Worm (Caenorhabditis elegans): ENCODE measurements around the gene hmit-1.3.

Gene hmit-1.3

DNA sequence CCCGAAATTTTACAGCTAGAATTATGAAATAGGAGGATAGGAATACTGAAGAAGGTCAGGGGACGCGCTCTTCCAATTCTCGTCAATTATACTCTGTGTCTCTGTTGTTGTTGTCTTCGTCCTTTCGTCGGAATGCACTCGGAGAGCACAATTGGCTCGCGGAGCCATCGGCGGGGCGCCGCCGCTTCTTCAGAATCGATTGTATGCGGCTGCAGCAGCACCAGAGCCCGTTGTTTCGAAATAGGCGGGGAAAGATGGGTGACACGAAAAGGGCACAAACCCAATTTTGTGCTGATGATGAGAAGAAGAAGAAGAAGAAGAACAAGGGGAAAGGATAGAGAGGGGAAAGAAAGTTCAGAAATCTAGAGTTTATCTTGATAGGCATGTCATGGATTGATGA is 22.7 kb upstream of the hmit-1.3 start:
- TF ChIP-seq unc-55 (GFP tag; optimal IDR thresholded peaks at IDR 0.05) = no peak
- TF ChIP-seq pha-2 (tag; optimal IDR thresholded peaks at IDR 0.05) = no peak
- TF ChIP-seq ceh-31 (tag; optimal IDR thresholded peaks at IDR 0.05) = peak; percentile 55
- peak; percentile 58 for TF ChIP-seq ceh-48 (tag; optimal IDR thresholded peaks at IDR 0.05)
- peak; percentile 73 for TF ChIP-seq unc-42 (tag; optimal IDR thresholded peaks at IDR 0.05)
- TF ChIP-seq eyg-1 (tag; optimal IDR thresholded peaks at IDR 0.05) = no peak
- TF ChIP-seq pros-1 (tag; optimal IDR thresholded peaks at IDR 0.05) = no peak
- no peak for TF ChIP-seq zip-5 (tag; optimal IDR thresholded peaks at IDR 0.05)
- TF ChIP-seq nfya-1 (tag; optimal IDR thresholded peaks at IDR 0.05) = peak; percentile 23

DNA sequence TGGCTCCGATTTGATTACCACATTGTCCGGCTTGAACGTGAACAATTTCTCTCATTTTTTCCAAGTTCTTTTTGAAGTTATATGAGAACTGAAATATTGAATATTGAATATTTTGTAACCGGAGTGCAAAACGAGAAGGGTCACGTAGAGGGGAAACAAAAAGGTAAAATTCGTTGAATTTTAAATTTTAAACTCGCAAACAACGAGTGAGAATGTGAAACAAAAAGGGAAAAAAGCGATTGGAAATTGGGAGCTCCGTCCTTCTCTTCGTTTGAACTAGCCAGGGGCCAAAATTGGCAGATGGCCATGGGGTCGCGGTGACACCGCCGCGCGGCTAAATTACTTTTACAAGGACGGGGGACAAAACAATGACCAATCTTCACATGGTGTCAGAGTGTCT is 22.1 kb upstream of the hmit-1.3 start, which contains the start of gene ben-1:
Gene ben-1, minus strand, starts transcription at position 101 of the 400 bp plus-strand sequence.
- TF ChIP-seq ceh-19 (GFP tag; optimal IDR thresholded peaks at IDR 0.05) (no peak), eyg-1 (tag; optimal IDR thresholded peaks at IDR 0.05) (no peak), pha-4 (tag; optimal IDR thresholded peaks at IDR 0.05) (no peak), elt-4 (tag; optimal IDR thresholded peaks at IDR 0.05) (no peak), tbx-7 (tag; optimal IDR thresholded peaks at IDR 0.05) (no peak), hlh-6 (tag; optimal IDR thresholded peaks at IDR 0.05) (no peak), ets-4 (tag; optimal IDR thresholded peaks at IDR 0.05) (no peak), hlh-15 (tag; optimal IDR thresholded peaks at IDR 0.05) (no peak), ceh-18 (tag; optimal IDR thresholded peaks at IDR 0.05) (no peak), che-1 (tag; optimal IDR thresholded peaks at IDR 0.05) (no peak), ztf-16 (tag; optimal IDR thresholded peaks at IDR 0.05) (no peak), gmeb-2 (tag; optimal IDR thresholded peaks at IDR 0.05) (no peak), ceh-24 (tag; optimal IDR thresholded peaks at IDR 0.05) (no peak), dmd-4 (tag; optimal IDR thresholded peaks at IDR 0.05; ENCODE audit: borderline replicate concordance) (no peak), pqm-1 (tag; optimal IDR thresholded peaks at IDR 0.05) (no peak), hlh-13 (GFP tag; optimal IDR thresholded peaks at IDR 0.05) (no peak), ceh-30 (tag; optimal IDR thresholded peaks at IDR 0.05) (no peak), nhr-11 (tag; optimal IDR thresholded peaks at IDR 0.05) (no peak)

ce11 chrIII:3541093-3541492 is 21.7 kb upstream of the hmit-1.3 start:
- no peak for TF ChIP-seq tbx-7 (tag; optimal IDR thresholded peaks at IDR 0.05)

DNA sequence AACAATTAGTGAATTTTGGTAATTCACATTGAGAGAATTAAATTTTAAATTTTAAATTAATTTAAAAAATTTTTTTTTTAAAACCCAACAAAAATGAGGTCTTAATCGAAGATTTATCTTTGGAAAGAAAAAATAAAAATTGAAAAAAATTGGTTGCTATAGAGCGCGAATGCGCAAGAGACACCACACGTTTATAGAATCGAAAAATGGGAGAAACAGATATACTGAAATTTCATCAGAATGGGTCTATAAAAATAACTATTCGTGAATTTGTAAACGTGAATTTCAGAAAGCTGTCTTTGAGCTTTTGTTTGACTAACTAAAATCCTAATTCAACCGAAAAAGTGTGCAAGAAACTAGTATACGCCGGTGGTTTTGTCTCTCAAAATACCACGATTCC is 21.0 kb upstream of the hmit-1.3 start:
- TF ChIP-seq ceh-14 (tag; optimal IDR thresholded peaks at IDR 0.05) (peak; percentile 41), rnt-1 (tag; optimal IDR thresholded peaks at IDR 0.05) (peak; percentile 48), ref-2 (tag; optimal IDR thresholded peaks at IDR 0.05) (peak; percentile 60), unc-42 (tag; optimal IDR thresholded peaks at IDR 0.05) (no peak), ceh-2 (tag; optimal IDR thresholded peaks at IDR 0.05) (peak; percentile 62), ets-4 (tag; optimal IDR thresholded peaks at IDR 0.05) (peak; percentile 60), sdc-2 (tag; optimal IDR thresholded peaks at IDR 0.05) (no peak), tbx-2 (tag; optimal IDR thresholded peaks at IDR 0.05) (peak; percentile 89), lin-11 (tag; optimal IDR thresholded peaks at IDR 0.05) (no peak), ceh-31 (tag; optimal IDR thresholded peaks at IDR 0.05) (peak; percentile 88), hlh-8 (tag; optimal IDR thresholded peaks at IDR 0.05) (peak; percentile 64), ceh-22 (tag; optimal IDR thresholded peaks at IDR 0.05) (no peak), fax-1 (tag; optimal IDR thresholded peaks at IDR 0.05) (peak; percentile 66), ama-1 (optimal IDR thresholded peaks at IDR 0.05) (no peak), ztf-16 (tag; optimal IDR thresholded peaks at IDR 0.05) (peak; percentile 14), ttx-3 (tag; optimal IDR thresholded peaks at IDR 0.05) (peak; percentile 15), mec-3 (tag; optimal IDR thresholded peaks at IDR 0.05; ENCODE audit: borderline replicate concordance) (no peak), ceh-18 (tag; optimal IDR thresholded peaks at IDR 0.05) (peak; percentile 1), pros-1 (tag; optimal IDR thresholded peaks at IDR 0.05) (no peak), tbx-7 (tag; optimal IDR thresholded peaks at IDR 0.05) (peak; percentile 70), C08G9.2 (tag; optimal IDR thresholded peaks at IDR 0.05) (peak; percentile 72), zip-5 (tag; optimal IDR thresholded peaks at IDR 0.05) (peak; percentile 64), unc-3 (GFP tag; conservative IDR thresholded peaks at IDR 0.05) (no peak), unc-3 (tag; optimal IDR thresholded peaks at IDR 0.05) (peak; percentile 16), elt-2 (tag; optimal IDR thresholded peaks at IDR 0.05) (peak; percentile 68)
